Worm (Caenorhabditis elegans): ENCODE results near the gene C18E9.9.

C18E9.9 gene

ce11 chrII:8959081-8959480 lies 30.3 kb downstream of the C18E9.9 start (continued):
- TF ChIP-seq attf-4 (tag; optimal IDR thresholded peaks at IDR 0.05) (no peak), daf-16 (GFP tag; optimal IDR thresholded peaks at IDR 0.05) (peak in 1 of 2 experiments; percentile 32), daf-16 (tag; optimal IDR thresholded peaks at IDR 0.05) (no peak), arid-1 (GFP tag; conservative IDR thresholded peaks at IDR 0.05) (no peak), rbr-2 (tag; optimal IDR thresholded peaks at IDR 0.05) (no peak), F44E2.7 (GFP tag; IDR thresholded peaks at IDR 0.05) (no peak), hlh-30 (tag; optimal IDR thresholded peaks at IDR 0.05; ENCODE audit: insufficient read depth) (peak; percentile 37), mdt-29 (GFP tag; IDR thresholded peaks at IDR 0.05) (no peak), zfp-3 (GFP tag; conservative IDR thresholded peaks at IDR 0.05) (no peak), nhr-25 (tag; optimal IDR thresholded peaks at IDR 0.05; ENCODE audit: borderline replicate concordance, insufficient read depth) (no peak), php-3 (GFP tag; IDR thresholded peaks at IDR 0.05) (no peak), lin-38 (GFP tag; IDR thresholded peaks at IDR 0.05) (no peak), ceh-44 (GFP tag; IDR thresholded peaks at IDR 0.05) (no peak), ztf-7 (tag; optimal IDR thresholded peaks at IDR 0.05) (no peak), snpc-4 (tag; optimal IDR thresholded peaks at IDR 0.05) (no peak), lin-29 (GFP tag; IDR thresholded peaks at IDR 0.05) (no peak), nhr-10 (tag; optimal IDR thresholded peaks at IDR 0.05) (no peak), lin-1 (GFP tag; IDR thresholded peaks at IDR 0.05) (no peak), lsy-2 (tag; optimal IDR thresholded peaks at IDR 0.05) (peak in 1 of 2 experiments; percentile 13), tra-1 (GFP tag; IDR thresholded peaks at IDR 0.05) (no peak), F49E8.2 (tag; optimal IDR thresholded peaks at IDR 0.05; ENCODE audit: borderline replicate concordance) (no peak), mxl-3 (GFP tag; optimal IDR thresholded peaks at IDR 0.05) (no peak), zfp-2 (tag; optimal IDR thresholded peaks at IDR 0.05) (no peak), daf-12 (tag; optimal IDR thresholded peaks at IDR 0.05) (no peak), aha-1 (tag) (peak; percentile 79), ceh-20 (GFP tag; IDR thresholded peaks at IDR 0.05) (no peak), nhr-237 (tag; optimal IDR thresholded peaks at IDR 0.05) (no peak), dmd-6 (GFP tag; IDR thresholded peaks at IDR 0.05) (no peak), gei-8 (GFP tag; optimal IDR thresholded peaks at IDR 0.05) (no peak), spr-1 (tag; optimal IDR thresholded peaks at IDR 0.05) (no peak), nhr-102 (tag; optimal IDR thresholded peaks at IDR 0.05) (no peak), dpl-1 (GFP tag; optimal IDR thresholded peaks at IDR 0.05) (no peak), spr-3 (GFP tag; optimal IDR thresholded peaks at IDR 0.05) (no peak), mes-2 (tag; optimal IDR thresholded peaks at IDR 0.05; ENCODE audit: poor library complexity, severe bottlenecking) (no peak), unc-62 (GFP tag; optimal IDR thresholded peaks at IDR 0.05 in 1 of 2) (peak in 1 of 2 experiments; percentile 93), unc-62 (tag; optimal IDR thresholded peaks at IDR 0.05) (no peak), ceh-28 (tag; optimal IDR thresholded peaks at IDR 0.05) (no peak), dmd-9 (GFP tag; IDR thresholded peaks at IDR 0.05) (no peak), nhr-28 (tag; optimal IDR thresholded peaks at IDR 0.05) (peak; percentile 2), cey-2 (tag; optimal IDR thresholded peaks at IDR 0.05; ENCODE audit: borderline replicate concordance, insufficient read depth) (no peak), madf-9 (GFP tag; conservative IDR thresholded peaks at IDR 0.05) (no peak), daf-8 (GFP tag; IDR thresholded peaks at IDR 0.05) (no peak)

ce11 chrII:8956896-8957295 lies 32.4 kb downstream of the C18E9.9 start:
- no peak for TF ChIP-seq T20F7.1 (GFP tag; optimal IDR thresholded peaks at IDR 0.05)
- TF ChIP-seq egl-27 (tag; optimal IDR thresholded peaks at IDR 0.05), result no peak
